Fruit fly (Drosophila melanogaster) S2 (cell line): ENCODE results near the gene crq.

Experiments
- CG8478 ChIP-seq: fragments of >200 bp; optimal IDR thresholded peaks from 2 replicates; lab custom pipeline; 2018
- CTCF ChIP-seq, 2 experiments: fragments of >200 bp; optimal IDR thresholded peaks; 2 replicates each; lab custom pipeline; 2018

crq gene

DNA sequence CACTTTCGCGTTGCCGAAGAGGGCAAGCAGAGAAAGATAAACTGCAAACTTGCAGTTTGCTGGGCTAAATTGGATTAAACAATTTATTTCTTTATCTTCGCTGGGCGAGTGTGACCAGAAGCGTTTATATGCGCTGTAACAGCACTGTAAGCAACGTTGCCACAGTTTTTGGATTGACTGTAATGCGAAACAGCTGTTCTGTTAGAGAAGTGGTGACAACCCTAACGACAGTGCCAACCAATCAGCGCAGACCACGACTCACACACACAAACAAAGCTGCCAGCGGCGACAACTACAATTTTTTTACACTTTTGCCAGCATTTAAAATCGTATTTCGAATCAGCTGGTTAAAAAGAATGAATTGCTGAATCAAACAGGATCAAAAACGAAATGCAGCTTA lies at the start of gene crq, which contains the start of gene shv:
Gene crq (minus strand): TSS at position 153 of the 400 bp plus-strand sequence.
Gene shv (plus strand): TSS at position 237 of the 400 bp plus-strand sequence.
- no peak for TF ChIP-seq CG8478 (lab: Kevin White, UChicago)
- TF ChIP-seq CTCF (optimal IDR thresholded peaks at IDR 0.05; lab: Kevin White, UChicago) = peak in 1 of 2 experiments; percentile 39

- TF ChIP-seq CG8478 (lab: Kevin White, UChicago) (no peak), CTCF (optimal IDR thresholded peaks at IDR 0.05; lab: Kevin White, UChicago) (no peak)
Measured at dm6 chr2L:501622-502021, 48.8 kb upstream of the crq start.

DNA sequence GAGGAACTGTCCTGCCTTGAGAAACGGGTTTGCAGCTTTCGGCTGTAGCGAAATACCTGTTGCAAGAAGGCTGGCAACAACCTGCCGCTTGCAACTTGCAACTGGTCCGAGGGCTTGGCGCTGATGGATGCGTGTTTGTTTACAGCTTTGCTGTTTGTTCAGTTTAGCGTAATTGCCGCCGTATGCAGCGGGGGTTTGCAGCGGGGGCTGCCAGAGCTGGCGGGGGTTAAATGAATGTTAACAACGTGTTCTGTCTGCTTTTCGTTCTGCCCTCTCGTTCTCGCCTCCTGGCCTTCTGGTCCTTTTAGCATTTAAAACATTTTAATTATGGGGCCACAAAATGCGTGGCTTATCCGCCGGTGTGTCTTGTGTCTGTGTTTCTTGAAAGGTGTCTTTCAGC lies 47.1 kb upstream of the crq start:
- TF ChIP-seq CG8478 (lab: Kevin White, UChicago) (no peak), CTCF (optimal IDR thresholded peaks at IDR 0.05; lab: Kevin White, UChicago) (no peak)

DNA sequence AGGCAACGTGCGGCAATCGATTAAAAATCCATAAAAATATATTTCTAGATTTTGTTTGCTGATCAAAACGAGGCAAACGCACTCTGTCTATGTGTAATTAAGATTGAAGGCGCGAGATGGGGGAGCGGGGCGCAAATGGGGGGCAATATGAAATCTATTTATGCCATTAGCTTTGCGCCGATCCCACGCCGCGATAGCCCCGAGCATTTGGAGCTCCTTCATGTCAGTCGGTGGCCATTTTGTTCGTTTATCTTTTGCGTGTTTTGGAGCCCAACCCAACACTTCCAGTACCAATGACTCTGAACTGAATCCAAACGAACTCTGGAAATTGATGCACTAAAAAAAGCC lies 45.6 kb upstream of the crq start:
- TF ChIP-seq CTCF (optimal IDR thresholded peaks at IDR 0.05; lab: Kevin White, UChicago) (no peak), CG8478 (lab: Kevin White, UChicago) (no peak)

DNA sequence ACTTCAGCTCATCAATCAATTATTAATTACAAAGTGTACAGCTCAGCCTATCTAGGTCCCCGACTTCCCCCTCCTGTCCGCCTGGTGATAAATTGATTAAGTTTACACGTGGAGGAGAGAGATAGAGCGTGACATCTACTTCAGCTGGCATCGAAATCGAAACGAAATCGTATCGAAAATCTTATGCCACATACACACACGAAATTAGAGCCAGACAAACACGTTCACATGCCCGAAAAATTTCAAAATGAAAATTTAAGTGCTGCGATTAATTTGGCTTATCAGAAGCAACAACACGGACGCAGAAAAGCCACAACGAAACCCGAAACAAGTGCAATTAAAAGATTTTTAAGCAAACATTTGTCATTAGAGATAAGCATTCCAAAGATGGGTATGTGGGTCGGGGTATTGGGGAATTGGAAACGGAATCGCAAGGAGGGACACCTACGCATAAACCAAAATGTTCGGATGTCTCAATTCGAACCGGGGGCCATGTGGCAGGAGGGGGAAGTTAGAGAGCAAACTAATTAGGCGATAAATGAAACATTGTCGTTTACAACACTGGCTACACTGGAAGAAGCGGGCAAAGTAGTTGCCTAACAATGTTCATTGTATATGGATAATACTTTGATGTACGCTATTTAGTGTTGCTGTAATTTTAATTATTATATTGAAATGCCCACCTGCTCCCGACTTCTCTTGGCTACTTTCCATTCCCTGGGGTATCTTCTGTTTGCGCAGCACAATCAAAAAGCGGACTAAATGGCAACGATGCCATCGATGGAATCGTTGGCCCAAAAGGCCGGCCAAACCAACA lies 45.0 kb upstream of the crq start:
- no peak for TF ChIP-seq CG8478 (lab: Kevin White, UChicago)
- TF ChIP-seq CTCF (optimal IDR thresholded peaks at IDR 0.05; lab: Kevin White, UChicago) = no peak

DNA sequence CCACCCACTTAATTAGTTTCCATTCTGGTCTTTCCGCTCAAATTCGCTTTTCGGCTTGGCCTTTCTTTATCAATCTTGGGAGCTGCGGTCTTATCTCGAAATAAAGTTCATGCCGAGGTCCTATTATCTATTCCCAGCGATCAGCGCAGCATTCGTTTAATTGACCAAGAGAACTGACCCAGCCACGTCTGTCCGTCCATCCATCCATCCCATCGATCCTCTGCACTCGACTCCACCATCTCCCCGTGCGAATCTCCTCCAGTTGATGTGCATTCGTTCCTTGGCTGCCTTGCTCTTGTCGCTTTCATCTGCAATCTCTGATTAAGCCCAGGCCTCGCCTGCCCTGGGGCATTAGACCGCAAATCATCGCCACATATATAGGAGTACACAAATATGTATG lies 44.0 kb upstream of the crq start:
- TF ChIP-seq CG8478 (lab: Kevin White, UChicago) (no peak), CTCF (optimal IDR thresholded peaks at IDR 0.05; lab: Kevin White, UChicago) (no peak)

DNA sequence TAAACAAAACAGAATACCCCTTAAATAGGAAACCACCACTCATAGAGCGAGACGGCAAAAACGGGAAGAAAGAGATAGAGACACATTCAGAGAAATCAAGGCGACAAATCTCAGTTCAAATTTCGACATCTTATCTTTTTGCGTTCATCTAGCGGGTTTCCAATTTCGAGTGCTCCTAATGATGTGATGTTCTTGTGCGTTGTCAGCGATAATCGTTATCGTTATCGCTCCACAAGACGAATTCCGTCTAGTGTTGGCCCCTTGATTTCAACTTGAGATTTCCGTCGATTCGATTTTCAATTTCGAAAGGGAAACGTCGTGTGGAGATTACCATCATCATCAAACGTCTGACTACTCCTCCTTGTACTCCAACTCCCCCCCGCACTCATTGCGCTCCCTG lies 43.6 kb upstream of the crq start:
- TF ChIP-seq CG8478 (lab: Kevin White, UChicago) (no peak), CTCF (optimal IDR thresholded peaks at IDR 0.05; lab: Kevin White, UChicago) (no peak)

DNA sequence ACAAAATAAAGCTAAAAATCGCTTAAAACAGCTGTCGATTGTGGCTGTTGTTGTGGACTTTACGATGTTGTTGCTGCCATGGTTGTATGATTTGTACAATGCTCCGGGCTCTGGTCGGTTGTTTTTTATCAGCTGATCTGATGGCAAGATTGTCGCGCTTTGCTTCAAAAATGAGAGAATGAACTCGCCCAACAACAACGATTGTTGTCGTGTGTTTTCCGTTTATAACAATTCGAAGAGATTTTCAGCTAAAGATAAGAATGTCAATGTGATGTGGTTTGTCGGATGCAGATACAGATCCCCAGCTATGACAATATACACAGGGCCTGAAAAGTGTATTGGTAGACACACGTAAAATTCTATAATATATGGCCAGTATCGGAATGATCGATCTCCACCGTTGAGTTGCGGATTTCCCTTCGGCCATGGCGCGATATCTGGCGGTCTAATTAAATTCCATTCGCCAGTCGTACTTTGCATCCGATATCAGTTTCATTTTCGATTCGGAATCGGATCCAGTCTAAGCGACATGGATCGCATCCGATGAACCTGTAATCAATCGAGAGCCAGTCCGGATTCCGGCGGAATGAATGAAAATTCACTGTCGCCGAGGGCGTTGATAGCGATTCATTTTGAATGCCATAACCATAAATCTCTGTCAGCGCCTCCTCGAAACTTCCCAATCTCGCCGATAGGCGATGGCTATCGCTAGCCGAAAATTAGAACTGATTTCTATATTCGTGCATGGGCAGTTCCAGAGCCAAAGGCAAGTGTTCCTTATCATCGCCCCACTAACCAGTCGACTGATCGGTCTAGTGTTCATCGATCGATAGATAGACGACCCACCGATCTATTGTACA lies 42.8 kb upstream of the crq start:
- no peak for TF ChIP-seq CTCF (optimal IDR thresholded peaks at IDR 0.05; lab: Kevin White, UChicago)
- no peak for TF ChIP-seq CG8478 (lab: Kevin White, UChicago)

dm6 chr2L:493274-493673 lies 40.5 kb upstream of the crq start:
- no peak for TF ChIP-seq CG8478 (lab: Kevin White, UChicago)
- TF ChIP-seq CTCF (optimal IDR thresholded peaks at IDR 0.05; lab: Kevin White, UChicago) = no peak

- TF ChIP-seq CTCF (optimal IDR thresholded peaks at IDR 0.05; lab: Kevin White, UChicago) (peak; percentile 88 to 92), CG8478 (lab: Kevin White, UChicago) (peak; percentile 54)
Measured at dm6 chr2L:492225-492624, 39.4 kb upstream of the crq start.

dm6 chr2L:490150-491095 lies 37.6 kb upstream of the crq start:
- TF ChIP-seq CG8478 (lab: Kevin White, UChicago) (no peak), CTCF (optimal IDR thresholded peaks at IDR 0.05; lab: Kevin White, UChicago) (peak; percentile 97 to 100)

- no peak for TF ChIP-seq CG8478 (lab: Kevin White, UChicago)
- TF ChIP-seq CTCF (optimal IDR thresholded peaks at IDR 0.05; lab: Kevin White, UChicago) = no peak
Measured at dm6 chr2L:488548-489100, 35.8 kb upstream of the crq start.

DNA sequence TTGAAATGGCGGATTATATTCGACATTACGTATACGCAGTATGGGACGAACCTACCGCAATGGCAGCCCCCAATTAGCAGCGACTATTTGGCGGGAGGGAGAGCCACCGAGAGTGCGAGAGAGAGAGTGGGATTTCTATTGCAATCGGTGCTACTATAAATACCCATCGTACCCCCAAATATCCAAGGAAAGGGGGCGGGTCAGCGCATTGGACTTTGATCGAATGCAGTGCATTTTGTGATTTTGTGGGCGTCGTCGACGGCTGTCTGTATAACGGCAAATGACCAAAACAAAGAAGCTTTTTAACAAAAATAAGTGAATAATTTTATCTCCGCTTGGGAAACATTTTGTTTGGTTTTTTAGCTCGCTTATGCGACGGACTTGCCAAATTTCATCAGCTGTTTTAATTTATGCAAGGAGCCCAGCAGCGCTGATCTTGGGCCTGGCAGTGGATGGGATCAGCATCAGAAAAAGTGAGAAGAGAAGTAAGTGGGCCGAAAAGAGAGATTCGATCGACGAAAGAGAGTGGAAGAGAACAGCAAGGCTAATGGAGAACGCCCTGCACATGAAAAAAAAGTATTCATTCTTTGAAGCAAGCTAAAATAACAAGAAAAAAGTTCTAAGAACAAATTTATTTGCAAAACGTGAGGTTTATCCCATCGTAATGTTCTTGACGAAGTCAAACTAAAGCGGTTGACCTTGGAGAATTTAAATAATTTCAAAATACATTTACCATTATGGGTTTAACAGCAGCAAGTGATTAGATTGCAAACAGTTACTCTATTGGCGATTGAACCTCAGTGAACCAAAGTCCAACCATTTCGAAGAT lies 35.1 kb upstream of the crq start:
- peak; percentile 50 for TF ChIP-seq CG8478 (lab: Kevin White, UChicago)
- no peak for TF ChIP-seq CTCF (optimal IDR thresholded peaks at IDR 0.05; lab: Kevin White, UChicago)
